Worm (Caenorhabditis elegans): Measurements from ENCODE around the gene C27D8.1.

DNA sequence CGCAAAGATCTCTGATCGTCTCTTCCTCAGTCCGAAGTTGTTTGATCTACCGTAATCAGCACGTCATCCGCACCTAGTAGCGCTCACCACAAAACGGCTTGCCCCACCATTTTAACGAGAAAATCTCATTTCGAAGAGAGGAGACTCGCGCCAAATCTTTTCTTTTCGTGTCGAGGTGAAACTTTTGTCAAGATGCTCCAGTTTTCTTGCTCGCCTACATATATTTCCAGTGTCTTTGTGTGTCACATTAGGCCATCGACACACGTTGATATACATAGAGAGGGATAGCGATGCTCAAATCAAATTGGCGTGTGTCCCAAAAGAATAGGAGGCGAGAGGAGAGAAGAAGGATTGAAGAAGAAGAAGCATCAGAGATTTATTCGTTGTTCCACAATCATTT, 45.2 kb downstream of the C27D8.1 start:
- TF ChIP-seq ama-1 (optimal IDR thresholded peaks at IDR 0.05) = no peak
- no peak for TF ChIP-seq hmg-4 (GFP tag; optimal IDR thresholded peaks at IDR 0.05)
- TF ChIP-seq B0310.2 (tag; optimal IDR thresholded peaks at IDR 0.05) = no peak
